Worm (Caenorhabditis elegans): Measurements from ENCODE around the gene dop-5.

The dop-5 gene

ce11 chrV:11389776-11390175 is 23.7 kb upstream of the dop-5 start, which contains the start of gene col-155:
col-155 (minus strand) TSS chrV:11389876.
- TF ChIP-seq mab-5 (tag; optimal IDR thresholded peaks at IDR 0.05) = no peak
- no peak for TF ChIP-seq nhr-76 (tag; optimal IDR thresholded peaks at IDR 0.05)
- no peak for TF ChIP-seq lin-32 (GFP tag; optimal IDR thresholded peaks at IDR 0.05)
- TF ChIP-seq cnd-1 (tag; optimal IDR thresholded peaks at IDR 0.05) = no peak
- TF ChIP-seq unc-39 (tag; optimal IDR thresholded peaks at IDR 0.05) = no peak
- TF ChIP-seq lin-13 (tag; optimal IDR thresholded peaks at IDR 0.05) = no peak
- TF ChIP-seq pha-4 (tag; optimal IDR thresholded peaks at IDR 0.05) = no peak
- TF ChIP-seq elt-1 (tag; optimal IDR thresholded peaks at IDR 0.05; ENCODE audit: borderline replicate concordance, insufficient read depth) = no peak
- no peak for TF ChIP-seq sem-2 (GFP tag; optimal IDR thresholded peaks at IDR 0.05)
- no peak for TF ChIP-seq bed-3 (GFP tag; optimal IDR thresholded peaks at IDR 0.05)
- no peak for TF ChIP-seq blmp-1 (tag; optimal IDR thresholded peaks at IDR 0.05)

- TF ChIP-seq unc-120 (tag; optimal IDR thresholded peaks at IDR 0.05; ENCODE audit: poor library complexity, severe bottlenecking) (no peak), ztf-11 (tag; optimal IDR thresholded peaks at IDR 0.05) (no peak), blmp-1 (tag; optimal IDR thresholded peaks at IDR 0.05) (no peak), tbx-8 (GFP tag; optimal IDR thresholded peaks at IDR 0.05) (no peak), mep-1 (tag; optimal IDR thresholded peaks at IDR 0.05) (no peak), unc-62 (GFP tag; optimal IDR thresholded peaks at IDR 0.05) (no peak), ceh-43 (GFP tag; optimal IDR thresholded peaks at IDR 0.05) (no peak), lin-32 (GFP tag; optimal IDR thresholded peaks at IDR 0.05) (no peak), flh-1 (GFP tag; optimal IDR thresholded peaks at IDR 0.05) (no peak), nhr-12 (tag; optimal IDR thresholded peaks at IDR 0.05) (no peak), nhr-76 (tag; optimal IDR thresholded peaks at IDR 0.05) (no peak), unc-39 (tag; optimal IDR thresholded peaks at IDR 0.05) (no peak), nhr-28 (tag; optimal IDR thresholded peaks at IDR 0.05) (no peak), hlh-1 (tag; optimal IDR thresholded peaks at IDR 0.05) (no peak)
These were observed 20.4 kb upstream of the dop-5 start, which contains the start of gene F55C10.4 for ce11 chrV:11386428-11386827. F55C10.4 (plus strand) TSS chrV:11386728.

ce11 chrV:11385060-11385459 is 19.0 kb upstream of the dop-5 start, which contains the start of gene col-154:
col-154 (plus strand) TSS chrV:11385360.
- no peak for TF ChIP-seq elt-3 (tag; optimal IDR thresholded peaks at IDR 0.05)
- no peak for TF ChIP-seq lin-32 (GFP tag; optimal IDR thresholded peaks at IDR 0.05)
- no peak for TF ChIP-seq lsy-2 (tag; optimal IDR thresholded peaks at IDR 0.05)
- no peak for TF ChIP-seq nhr-2 (tag; optimal IDR thresholded peaks at IDR 0.05)
- no peak for TF ChIP-seq unc-39 (tag; optimal IDR thresholded peaks at IDR 0.05)
- TF ChIP-seq nhr-237 (tag; optimal IDR thresholded peaks at IDR 0.05) = no peak
- no peak for TF ChIP-seq hlh-1 (tag; optimal IDR thresholded peaks at IDR 0.05)
- TF ChIP-seq blmp-1 (tag; optimal IDR thresholded peaks at IDR 0.05) = no peak
- no peak for TF ChIP-seq cnd-1 (tag; optimal IDR thresholded peaks at IDR 0.05)
- no peak for TF ChIP-seq ham-2 (GFP tag; optimal IDR thresholded peaks at IDR 0.05)
- TF ChIP-seq sptf-1 (tag; optimal IDR thresholded peaks at IDR 0.05) = no peak
- no peak for TF ChIP-seq mep-1 (tag; optimal IDR thresholded peaks at IDR 0.05)
- no peak for TF ChIP-seq nhr-12 (tag; optimal IDR thresholded peaks at IDR 0.05)
- TF ChIP-seq snpc-4 (tag; optimal IDR thresholded peaks at IDR 0.05) = no peak
- TF ChIP-seq unc-62 (GFP tag; optimal IDR thresholded peaks at IDR 0.05) = no peak
- no peak for TF ChIP-seq drap-1 (GFP tag; optimal IDR thresholded peaks at IDR 0.05)

ce11 chrV:11383032-11383431 is 17.0 kb upstream of the dop-5 start, which contains the start of gene F55C10.5:
F55C10.5 (plus strand) TSS chrV:11383105.
- TF ChIP-seq sptf-1 (tag; optimal IDR thresholded peaks at IDR 0.05) (no peak), ham-2 (GFP tag; optimal IDR thresholded peaks at IDR 0.05) (no peak), unc-39 (tag; optimal IDR thresholded peaks at IDR 0.05) (no peak), zip-8 (tag; optimal IDR thresholded peaks at IDR 0.05) (no peak), bed-3 (GFP tag; optimal IDR thresholded peaks at IDR 0.05) (no peak), lin-13 (tag; optimal IDR thresholded peaks at IDR 0.05) (no peak), pha-4 (tag; optimal IDR thresholded peaks at IDR 0.05) (no peak), ceh-83 (GFP tag; optimal IDR thresholded peaks at IDR 0.05) (no peak), nhr-12 (tag; optimal IDR thresholded peaks at IDR 0.05) (no peak), unc-62 (GFP tag; optimal IDR thresholded peaks at IDR 0.05) (no peak)

ce11 chrV:11380571-11380970 is 14.5 kb upstream of the dop-5 start:
- TF ChIP-seq unc-39 (tag; optimal IDR thresholded peaks at IDR 0.05) = no peak
- TF ChIP-seq mls-2 (tag; optimal IDR thresholded peaks at IDR 0.05) = no peak
- TF ChIP-seq ces-1 (GFP tag; optimal IDR thresholded peaks at IDR 0.05) = no peak
- TF ChIP-seq nhr-2 (tag; optimal IDR thresholded peaks at IDR 0.05) = no peak

Data from whole organism, mixed stage, embryonic.